Worm (Caenorhabditis elegans) whole organism, early embryonic: ENCODE results near the gene rps-21.

ENCODE experiments used
- B0310.2 ChIP-seq: sonication (generic microtip); optimal IDR thresholded peaks from 2 replicates; lab custom pipeline; 2016; ENCODE audit warnings: mild to moderate bottlenecking, missing genetic modification characterization, missing compliant biosample characterization
- F13C5.2 ChIP-seq: sonication (generic microtip); optimal IDR thresholded peaks from 2 replicates; lab custom pipeline; 2017; ENCODE audit warnings: mild to moderate bottlenecking, missing genetic modification characterization, inconsistent platforms, missing compliant biosample characterization
- aly-1 ChIP-seq: sonication (generic microtip); optimal IDR thresholded peaks from 2 replicates; lab custom pipeline; 2016; ENCODE audit warnings: missing genetic modification characterization, missing compliant biosample characterization
- ama-1 ChIP-seq: fragments of 150-350 bp; optimal IDR thresholded peaks from 2 replicates; lab custom pipeline; 2014
- ceh-13 ChIP-seq: fragments of 200-800 bp; sonication (Bioruptor generic); optimal IDR thresholded peaks from 2 replicates; lab custom pipeline; 2018; ENCODE audit warnings: mild to moderate bottlenecking, missing genetic modification characterization, missing compliant biosample characterization
- ceh-36 ChIP-seq: sonication (generic microtip); optimal IDR thresholded peaks from 2 replicates; lab custom pipeline; 2016; ENCODE audit warnings: missing genetic modification characterization, inconsistent platforms, missing compliant biosample characterization
- ets-7 ChIP-seq: sonication (generic microtip); optimal IDR thresholded peaks from 2 replicates; lab custom pipeline; 2016; ENCODE audit warnings: missing genotype, missing genetic modification characterization, missing compliant biosample characterization
- flt-1 ChIP-seq: fragments of 200-800 bp; sonication (Bioruptor generic); IDR thresholded peaks from 2 replicates; pipeline ENCODE4 v1.3.6; 2022; ENCODE audit warnings: missing genetic modification characterization, missing compliant biosample characterization
- hmbx-1 ChIP-seq: sonication (generic microtip); optimal IDR thresholded peaks from 2 replicates; lab custom pipeline; 2016; ENCODE audit warnings: mild to moderate bottlenecking, missing genetic modification characterization, missing compliant biosample characterization
- hmg-4 ChIP-seq: fragments of 200-800 bp; sonication (Bioruptor generic); optimal IDR thresholded peaks from 2 replicates; lab custom pipeline; 2018; ENCODE audit warnings: mild to moderate bottlenecking, missing genetic modification characterization, missing compliant biosample characterization
- scrt-1 ChIP-seq: fragments of 200-800 bp; sonication (Bioruptor generic); IDR thresholded peaks from 2 replicates; pipeline ENCODE4 v1.3.6; 2022; ENCODE audit warnings: missing genetic modification characterization, missing compliant biosample characterization
- sea-1 ChIP-seq: fragments of 200-800 bp; sonication (Bioruptor generic); conservative IDR thresholded peaks from 2 replicates; pipeline ENCODE4 v1.3.6; 2022; ENCODE audit warnings: missing genetic modification characterization, missing compliant biosample characterization

DNA sequence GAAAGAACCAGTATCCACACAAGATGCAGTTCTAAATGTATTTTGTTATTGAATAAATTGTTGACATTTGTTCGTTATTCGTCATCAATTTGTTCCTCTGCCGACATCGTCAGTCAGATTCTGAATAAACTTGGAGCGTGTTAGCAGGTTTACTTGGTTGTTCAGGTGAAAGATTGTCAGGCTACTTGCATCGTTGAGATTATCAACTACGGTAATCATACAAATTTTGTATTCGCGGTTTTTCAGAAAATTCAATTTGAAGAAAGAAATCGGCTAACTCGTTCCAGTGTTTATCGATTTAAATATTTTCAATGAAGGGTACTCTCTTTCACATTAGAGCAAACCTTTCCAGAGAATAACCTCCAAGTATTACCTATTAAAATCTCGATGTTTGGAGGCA, 20.3 kb upstream of the rps-21 start, which contains the start of gene R151.2:
- TF ChIP-seq ama-1 (lab: Kevin White, UChicago) (no peak), aly-1 (no peak), scrt-1 (GFP tag; lab: Robert Waterston, UW) (no peak), hmg-4 (GFP tag; lab: Kevin White, UChicago) (no peak), sea-1 (GFP tag; lab: Robert Waterston, UW) (no peak), B0310.2 (tag; lab: Kevin White, UChicago) (no peak), ceh-13 (GFP tag; lab: Kevin White, UChicago) (no peak), flt-1 (GFP tag; lab: Robert Waterston, UW) (no peak), hmbx-1 (tag; lab: Kevin White, UChicago) (no peak), ceh-36 (tag; lab: Kevin White, UChicago) (no peak), ets-7 (tag; lab: Kevin White, UChicago) (no peak), F13C5.2 (tag; lab: Kevin White, UChicago) (no peak)
